Fruit fly (Drosophila melanogaster): ENCODE data around the gene rn.

The rn gene

dm6 chr3R:7309579-7310037 is at the start of gene rn:
Gene rn, minus strand, starts transcription at chr3R:7309629.
- TF ChIP-seq CG8478 (optimal IDR thresholded peaks at IDR 0.05) (no peak), EcR (GFP tag; optimal IDR thresholded peaks at IDR 0.05) (no peak), usp (GFP tag; optimal IDR thresholded peaks at IDR 0.05) (no peak)

- TF ChIP-seq usp (GFP tag; optimal IDR thresholded peaks at IDR 0.05) (no peak), EcR (GFP tag; optimal IDR thresholded peaks at IDR 0.05) (no peak), CG8478 (optimal IDR thresholded peaks at IDR 0.05) (no peak), pan (optimal IDR thresholded peaks at IDR 0.05) (no peak), psq (optimal IDR thresholded peaks at IDR 0.05) (no peak), Dll (optimal IDR thresholded peaks at IDR 0.05) (no peak)
Observed at dm6 chr3R:7349452-7349851, 40.0 kb upstream of the rn start, which contains the start of gene CG43290. Gene CG43290, minus strand, starts transcription at chr3R:7349552.

dm6 chr3R:7346445-7346844 is 37.0 kb upstream of the rn start, which contains the start of gene nxf4:
Gene nxf4, plus strand, starts transcription at chr3R:7346730.
- TF ChIP-seq EcR (GFP tag; optimal IDR thresholded peaks at IDR 0.05) (no peak), psq (optimal IDR thresholded peaks at IDR 0.05) (no peak), pan (optimal IDR thresholded peaks at IDR 0.05) (no peak), Dll (optimal IDR thresholded peaks at IDR 0.05) (no peak)

DNA sequence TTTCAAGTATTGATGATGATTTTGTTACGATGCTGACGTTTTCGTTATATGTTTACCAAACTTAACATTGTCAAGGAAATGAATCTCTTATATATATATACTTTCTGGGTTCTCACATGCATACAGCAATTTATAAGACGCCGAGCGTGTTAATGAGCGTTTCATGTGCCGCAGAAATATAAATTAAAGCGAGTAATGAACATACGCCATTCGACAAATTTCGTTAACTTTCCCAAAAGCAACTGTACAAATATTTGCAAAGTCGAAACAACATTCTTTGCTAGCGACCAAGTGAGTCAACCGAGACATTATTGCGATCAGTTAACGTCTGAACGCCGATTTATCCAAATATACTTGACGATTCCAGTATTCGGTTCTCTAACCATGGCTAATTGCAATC is 35.3 kb upstream of the rn start, which contains the start of gene CG31496:
TSS of gene CG31496 (plus strand) at position 301 of the 400 bp plus-strand sequence.
- no peak for TF ChIP-seq pan (optimal IDR thresholded peaks at IDR 0.05)

DNA sequence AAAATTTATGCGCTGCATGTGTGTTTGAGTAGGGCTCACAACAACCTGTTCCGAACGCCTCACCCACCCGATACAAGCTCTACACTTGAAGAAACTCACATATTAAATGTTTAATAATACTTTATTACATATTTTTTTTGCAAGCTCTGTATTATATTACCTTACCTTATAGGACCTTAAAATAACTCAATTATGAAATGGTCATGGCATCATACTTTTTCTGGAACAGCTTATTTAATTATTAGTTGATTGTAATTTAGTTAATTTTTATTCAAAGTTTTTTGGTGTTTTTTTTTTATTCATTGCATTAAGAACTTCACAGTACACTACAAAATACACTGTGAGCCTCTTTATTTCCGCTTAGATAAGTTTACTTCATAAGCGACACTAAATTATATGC is 27.0 kb upstream of the rn start:
- no peak for TF ChIP-seq EcR (GFP tag; optimal IDR thresholded peaks at IDR 0.05)
- no peak for TF ChIP-seq pan (optimal IDR thresholded peaks at IDR 0.05)
- no peak for TF ChIP-seq psq (optimal IDR thresholded peaks at IDR 0.05)
- no peak for TF ChIP-seq usp (GFP tag; optimal IDR thresholded peaks at IDR 0.05)
- no peak for TF ChIP-seq CG8478 (optimal IDR thresholded peaks at IDR 0.05)
- TF ChIP-seq Dll (optimal IDR thresholded peaks at IDR 0.05) = no peak

DNA sequence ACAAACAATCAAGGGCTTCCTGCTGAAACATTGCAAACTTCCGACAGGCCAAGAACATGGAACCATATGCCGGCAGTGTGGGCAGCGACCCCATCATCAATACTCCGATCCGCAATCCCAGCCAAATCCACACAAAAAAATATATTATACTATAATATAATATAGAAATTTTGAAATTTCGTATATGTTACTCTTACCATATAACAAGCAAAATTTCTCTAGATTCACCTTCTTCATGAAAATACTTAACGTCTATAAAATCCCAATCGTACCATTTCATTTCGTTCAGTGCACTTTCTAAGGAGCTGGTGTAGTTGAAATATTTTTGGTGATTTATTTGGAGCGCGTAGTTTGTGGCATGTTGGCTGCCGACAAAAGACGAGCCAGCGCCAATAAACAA is 25.2 kb upstream of the rn start:
- TF ChIP-seq usp (GFP tag; optimal IDR thresholded peaks at IDR 0.05) = no peak
- no peak for TF ChIP-seq Dll (optimal IDR thresholded peaks at IDR 0.05)
- no peak for TF ChIP-seq pan (optimal IDR thresholded peaks at IDR 0.05)

DNA sequence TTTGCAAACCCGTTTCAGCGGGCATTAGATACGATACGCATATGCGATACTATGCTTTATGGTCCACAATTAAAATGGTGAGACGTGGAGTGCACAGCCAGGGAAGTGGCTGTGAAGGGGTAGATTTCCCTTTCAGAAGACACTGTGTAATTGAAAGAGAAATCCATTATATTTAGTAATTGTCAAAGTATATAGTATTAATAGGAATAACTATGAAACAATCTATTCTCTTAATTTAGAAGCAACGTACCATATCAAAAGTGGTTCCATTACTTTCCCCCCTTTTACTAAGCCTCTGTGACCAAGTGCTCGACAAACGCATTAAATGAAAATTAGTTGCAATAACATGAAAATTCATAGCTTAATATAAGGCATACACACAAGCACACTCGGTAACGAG is 21.3 kb upstream of the rn start:
- no peak for TF ChIP-seq CG8478 (optimal IDR thresholded peaks at IDR 0.05)

- TF ChIP-seq EcR (GFP tag; optimal IDR thresholded peaks at IDR 0.05) = no peak
Observed at dm6 chr3R:7326200-7326599, 16.8 kb upstream of the rn start.

DNA sequence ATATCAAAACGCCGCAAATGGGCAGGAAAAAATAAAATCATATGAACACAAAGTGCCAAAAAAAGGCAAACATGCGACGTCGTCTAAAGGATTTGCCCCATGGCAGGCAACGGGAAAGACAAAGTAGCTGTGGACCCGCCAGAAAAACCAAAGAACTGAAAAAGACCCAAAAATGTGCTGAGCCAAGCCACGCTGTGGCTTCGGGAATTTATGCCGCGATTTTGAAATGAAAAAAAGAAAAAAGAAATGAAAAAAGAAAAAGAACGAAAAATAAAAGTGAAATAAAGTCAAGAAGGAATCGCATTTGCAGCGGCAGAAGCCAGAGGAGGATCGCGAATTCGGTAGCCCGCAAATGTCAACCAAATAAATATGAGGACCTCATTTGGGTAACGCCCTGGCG is 13.1 kb upstream of the rn start:
- TF ChIP-seq pan (optimal IDR thresholded peaks at IDR 0.05) = no peak
- no peak for TF ChIP-seq usp (GFP tag; optimal IDR thresholded peaks at IDR 0.05)
- TF ChIP-seq EcR (GFP tag; optimal IDR thresholded peaks at IDR 0.05) = no peak
- no peak for TF ChIP-seq psq (optimal IDR thresholded peaks at IDR 0.05)
- TF ChIP-seq Dll (optimal IDR thresholded peaks at IDR 0.05) = no peak
- no peak for TF ChIP-seq CG8478 (optimal IDR thresholded peaks at IDR 0.05)

DNA sequence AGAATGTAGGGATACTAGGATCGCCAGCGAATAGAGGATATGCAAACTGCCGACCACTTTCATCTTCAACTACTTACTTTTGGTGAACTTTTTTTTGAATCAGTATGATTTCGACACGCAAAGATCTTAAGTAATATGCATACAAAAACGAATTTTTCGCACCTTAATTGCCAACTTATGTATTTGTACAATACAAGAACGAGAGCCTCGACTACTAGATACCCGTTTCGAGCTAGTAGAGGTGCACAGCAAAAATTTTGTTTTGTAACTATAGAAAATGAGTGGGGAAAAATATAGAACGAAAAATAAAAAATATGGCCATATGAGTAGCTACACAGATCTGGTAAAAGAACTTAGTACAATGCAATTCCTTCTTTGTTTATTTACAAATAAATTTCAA is 7.7 kb upstream of the rn start, which contains the start of gene CG10029:
TSS of gene CG10029 (minus strand) at position 101 of the 400 bp plus-strand sequence.
- TF ChIP-seq CG8478 (optimal IDR thresholded peaks at IDR 0.05) = no peak
- no peak for TF ChIP-seq usp (GFP tag; optimal IDR thresholded peaks at IDR 0.05)
- no peak for TF ChIP-seq psq (optimal IDR thresholded peaks at IDR 0.05)
- TF ChIP-seq Dll (optimal IDR thresholded peaks at IDR 0.05) = no peak
- no peak for TF ChIP-seq EcR (GFP tag; optimal IDR thresholded peaks at IDR 0.05)
- TF ChIP-seq pan (optimal IDR thresholded peaks at IDR 0.05) = no peak

- no peak for TF ChIP-seq pan (optimal IDR thresholded peaks at IDR 0.05)
- no peak for TF ChIP-seq psq (optimal IDR thresholded peaks at IDR 0.05)
- TF ChIP-seq CG8478 (optimal IDR thresholded peaks at IDR 0.05) = peak; percentile 81
- TF ChIP-seq EcR (GFP tag; optimal IDR thresholded peaks at IDR 0.05) = peak in 1 of 2 experiments; percentile 59
- no peak for TF ChIP-seq usp (GFP tag; optimal IDR thresholded peaks at IDR 0.05)
- no peak for TF ChIP-seq Dll (optimal IDR thresholded peaks at IDR 0.05)
Observed at dm6 chr3R:7313034-7313433, 3.6 kb upstream of the rn start.

DNA sequence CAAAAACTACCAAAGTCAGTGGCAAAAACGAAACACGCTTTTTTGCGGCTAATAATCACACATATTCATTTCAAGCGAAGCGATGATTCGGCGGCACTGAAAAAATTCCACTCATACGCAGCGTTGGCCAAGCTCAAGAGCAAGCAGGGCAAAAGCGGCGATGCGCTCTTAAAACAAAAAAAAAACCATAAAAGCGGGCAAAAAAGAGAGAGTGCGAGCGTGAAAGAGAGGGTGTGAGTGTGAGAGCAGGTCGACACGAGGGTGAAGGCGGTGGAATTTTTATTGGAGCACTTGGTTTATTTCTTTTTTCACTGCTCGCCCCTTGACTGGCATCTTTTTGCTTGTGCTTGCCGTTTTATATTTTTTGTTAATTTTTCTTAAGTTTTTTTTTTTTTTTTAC is 1.1 kb upstream of the rn start:
- TF ChIP-seq pan (optimal IDR thresholded peaks at IDR 0.05) (no peak), psq (optimal IDR thresholded peaks at IDR 0.05) (no peak), usp (GFP tag; optimal IDR thresholded peaks at IDR 0.05) (no peak), CG8478 (optimal IDR thresholded peaks at IDR 0.05) (no peak), Dll (optimal IDR thresholded peaks at IDR 0.05) (no peak), EcR (GFP tag; optimal IDR thresholded peaks at IDR 0.05) (no peak)

DNA sequence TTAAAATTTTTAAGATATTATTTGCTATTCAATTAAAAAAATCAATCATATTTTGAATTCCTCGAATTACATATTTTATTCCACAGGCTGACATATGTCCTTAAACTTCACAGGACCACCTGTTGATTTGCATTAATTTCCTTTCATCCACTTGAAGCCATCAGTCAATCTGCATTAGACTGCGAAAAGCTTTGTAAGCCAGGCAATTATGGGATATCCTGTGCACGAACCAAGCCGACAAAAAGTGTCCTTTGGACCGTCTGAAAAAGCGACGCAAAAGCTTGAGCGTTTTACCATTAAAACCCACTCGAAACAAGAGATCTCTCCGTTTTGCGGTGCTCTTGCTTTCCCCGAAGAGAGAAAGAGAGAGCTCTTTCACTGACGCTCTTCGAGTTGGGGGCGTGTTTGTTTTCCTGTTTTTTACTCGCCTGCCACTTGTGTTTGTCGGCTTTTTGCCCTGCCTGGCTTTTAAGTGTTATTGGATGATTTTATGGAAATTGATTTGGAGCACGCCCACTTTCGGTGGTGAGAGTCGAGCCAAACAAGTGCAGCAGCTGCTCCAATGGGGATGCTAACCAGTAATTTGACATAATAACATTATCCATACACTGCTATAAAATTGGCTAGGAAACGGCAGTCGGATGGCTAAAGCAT is 2.8 kb downstream of the rn start:
- TF ChIP-seq usp (GFP tag; optimal IDR thresholded peaks at IDR 0.05) = no peak
- no peak for TF ChIP-seq EcR (GFP tag; optimal IDR thresholded peaks at IDR 0.05)
- TF ChIP-seq psq (optimal IDR thresholded peaks at IDR 0.05) = no peak
- TF ChIP-seq pan (optimal IDR thresholded peaks at IDR 0.05) = no peak
- TF ChIP-seq Dll (optimal IDR thresholded peaks at IDR 0.05) = no peak
- no peak for TF ChIP-seq CG8478 (optimal IDR thresholded peaks at IDR 0.05)
